Fruit fly (Drosophila melanogaster) whole organism, prepupa: ENCODE results near the gene ProRS-m.

Experiments used
- CG15336 ChIP-seq: fragments of 200-800 bp; sonication (Bioruptor generic); IDR thresholded peaks from 2 replicates; pipeline ENCODE4 v1.3.6; 2022; ENCODE audit warnings: missing biosample characterization, missing genetic modification characterization
- CG4318 ChIP-seq: fragments of 200-800 bp; sonication (Bioruptor generic); optimal IDR thresholded peaks from 3 replicates; lab custom pipeline; 2017; ENCODE audit warnings: missing biosample characterization, mild to moderate bottlenecking, missing genetic modification characterization
- CG8119 ChIP-seq: fragments of 200-800 bp; sonication (Bioruptor generic); IDR thresholded peaks from 3 replicates; pipeline ENCODE4 v1.3.6; 2022; ENCODE audit warnings: missing biosample characterization, missing genetic modification characterization
- CG8632 ChIP-seq: fragments of 200-800 bp; sonication (Bioruptor generic); optimal IDR thresholded peaks from 3 replicates; lab custom pipeline; 2016; ENCODE audit warnings: missing biosample characterization, missing genetic modification characterization
- Ets96B ChIP-seq: fragments of 200-800 bp; optimal IDR thresholded peaks from 2 replicates; lab custom pipeline; 2019; ENCODE audit warnings: missing biosample characterization, mild to moderate bottlenecking, missing genetic modification characterization, moderate library complexity
- Lpt ChIP-seq: fragments of 200-800 bp; sonication (Bioruptor generic); optimal IDR thresholded peaks from 3 replicates; lab custom pipeline; 2016; ENCODE audit warnings: missing biosample characterization, missing genetic modification characterization
- OdsH ChIP-seq: fragments of 200-800 bp; sonication (Bioruptor generic); optimal IDR thresholded peaks from 3 replicates; lab custom pipeline; 2016; ENCODE audit warnings: missing biosample characterization, missing genetic modification characterization
- Sox15 ChIP-seq: fragments of 200-800 bp; sonication (Bioruptor generic); optimal IDR thresholded peaks from 3 replicates; lab custom pipeline; 2016; ENCODE audit warnings: missing biosample characterization, missing genetic modification characterization
- achi ChIP-seq: fragments of 200-800 bp; sonication (Bioruptor generic); optimal IDR thresholded peaks from 3 replicates; lab custom pipeline; 2016; ENCODE audit warnings: missing biosample characterization, missing genetic modification characterization

DNA sequence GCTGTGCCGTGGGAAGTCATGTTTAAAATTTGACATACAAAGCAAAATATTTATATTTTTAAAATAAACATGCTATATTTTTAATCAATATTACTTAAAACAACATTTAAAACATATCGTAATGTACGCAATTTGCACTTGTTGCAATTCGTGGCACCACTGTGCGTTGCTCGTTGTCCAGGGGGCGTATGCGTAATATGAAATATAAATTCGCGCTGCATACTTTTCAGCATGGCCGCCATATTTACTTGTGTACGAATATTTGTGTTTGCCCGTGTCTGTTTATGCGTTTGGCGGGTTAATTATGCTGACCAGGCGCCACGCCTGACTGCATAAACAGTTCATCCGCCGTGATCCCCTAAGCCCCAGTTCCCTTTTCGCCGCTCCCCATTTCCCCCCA, 42.8 kb downstream of the ProRS-m start:
- no peak for TF ChIP-seq achi (GFP tag; lab: Kevin White, UChicago)
- TF ChIP-seq CG8119 (GFP tag; lab: Robert Waterston, UW): no peak
- TF ChIP-seq Lpt: no peak
- TF ChIP-seq CG15336: 0 out of 2 replicates have a peak, but pooled peaks have one; percentile 6
- TF ChIP-seq Ets96B (tag; lab: Kevin White, UChicago): no peak
- no peak for TF ChIP-seq CG4318
- no peak for TF ChIP-seq OdsH (GFP tag; lab: Kevin White, UChicago)
- TF ChIP-seq CG8632 (GFP tag; lab: Kevin White, UChicago): no peak
- no peak for TF ChIP-seq Sox15 (GFP tag; lab: Kevin White, UChicago)
